Worm (Caenorhabditis elegans): ENCODE data around the gene C31H1.5.

- TF ChIP-seq him-1 (tag; optimal IDR thresholded peaks at IDR 0.05) (no peak), dao-5 (tag; optimal IDR thresholded peaks at IDR 0.05) (no peak)
Measured at ce11 chrIV:5783675-5784074, 12.9 kb downstream of the C31H1.5 start.

Measured in whole organism, L4/young adult.